Fruit fly (Drosophila melanogaster): ENCODE data around the gene CG12237.

The CG12237 gene

DNA sequence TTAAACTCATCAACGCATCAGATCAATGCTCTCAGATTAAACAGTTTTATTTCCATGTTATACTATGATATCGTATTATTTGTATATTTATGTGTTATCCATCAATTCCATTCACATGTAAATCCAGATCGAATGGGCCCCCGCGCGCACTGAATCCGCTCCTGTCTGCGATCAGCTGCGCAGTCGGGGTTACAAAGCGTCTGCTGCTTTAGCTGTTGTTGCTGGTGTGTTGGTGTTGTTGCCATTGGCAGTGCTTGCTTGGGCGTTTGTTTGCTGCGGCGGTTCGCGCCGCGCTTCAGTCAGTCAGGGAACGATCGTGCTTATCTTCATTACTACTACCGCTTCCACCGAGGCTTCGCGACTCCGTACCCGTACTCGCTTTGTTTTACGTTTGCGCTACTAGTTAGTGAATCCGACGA is 24.3 kb upstream of the CG12237 start, which contains the start of gene Zw (continued):
- TF ChIP-seq CG2116 (GFP tag; optimal IDR thresholded peaks at IDR 0.05) (no peak), CG11504 (tag; optimal IDR thresholded peaks at IDR 0.05) (peak; percentile 35), CG8089 (GFP tag; optimal IDR thresholded peaks at IDR 0.05) (peak; percentile 10), aop (GFP tag; IDR thresholded peaks at IDR 0.05) (no peak), CG10209 (GFP tag; optimal IDR thresholded peaks at IDR 0.05) (no peak), CG12391 (tag; optimal IDR thresholded peaks at IDR 0.05) (peak; percentile 21), CG1602 (GFP tag; optimal IDR thresholded peaks at IDR 0.05) (peak; percentile 25), CG9609 (GFP tag; optimal IDR thresholded peaks at IDR 0.05) (peak; percentile 46), nom (GFP tag; optimal IDR thresholded peaks at IDR 0.05) (peak; percentile 11), Dip2 (GFP tag; IDR thresholded peaks at IDR 0.05) (no peak), CG13123 (GFP tag; optimal IDR thresholded peaks at IDR 0.05) (no peak), rib (GFP tag; IDR thresholded peaks at IDR 0.05) (0 out of 2 replicates have a peak, but pooled peaks have one; percentile 27), CG6791 (GFP tag; IDR thresholded peaks at IDR 0.05; ENCODE audit: partially characterized antibody) (0 out of 3 replicates have a peak, but pooled peaks have one; percentile 22), Dbx (GFP tag; IDR thresholded peaks at IDR 0.05) (peak; percentile 58; the same call in 2 of the 3 replicates), fd64A (GFP tag; optimal IDR thresholded peaks at IDR 0.05) (no peak), Bdp1 (GFP tag; optimal IDR thresholded peaks at IDR 0.05) (no peak), tx (GFP tag; optimal IDR thresholded peaks at IDR 0.05) (no peak), row (GFP tag; IDR thresholded peaks at IDR 0.05) (peak; percentile 94), CG3065 (GFP tag; optimal IDR thresholded peaks at IDR 0.05) (no peak), Hmr (GFP tag; optimal IDR thresholded peaks at IDR 0.05) (peak; percentile 27), onecut (GFP tag; IDR thresholded peaks at IDR 0.05) (0 out of 2 replicates have a peak, but pooled peaks have one; percentile 28), gro (GFP tag; optimal IDR thresholded peaks at IDR 0.05) (peak; percentile 53), wdn (GFP tag; IDR thresholded peaks at IDR 0.05) (0 out of 2 replicates have a peak, but pooled peaks have one; percentile 28), Aef1 (GFP tag; IDR thresholded peaks at IDR 0.05) (peak; percentile 72), CG6689 (GFP tag; IDR thresholded peaks at IDR 0.05) (peak; percentile 49; the same call in 1 of the 2 replicates), wek (GFP tag; optimal IDR thresholded peaks at IDR 0.05) (no peak), CG6254 (GFP tag; optimal IDR thresholded peaks at IDR 0.05) (no peak), bsh (GFP tag; optimal IDR thresholded peaks at IDR 0.05) (peak in 1 of 2 experiments; percentile 34), btn (GFP tag; optimal IDR thresholded peaks at IDR 0.05) (no peak), CG13424 (tag; optimal IDR thresholded peaks at IDR 0.05) (peak; percentile 39), CG9876 (GFP tag; optimal IDR thresholded peaks at IDR 0.05) (no peak), ap (GFP tag; IDR thresholded peaks at IDR 0.05) (no peak), Xbp1 (GFP tag; optimal IDR thresholded peaks at IDR 0.05) (peak; percentile 45), Ravus (GFP tag; IDR thresholded peaks at IDR 0.05) (no peak), Blimp-1 (GFP tag; optimal IDR thresholded peaks at IDR 0.05) (no peak), gcm2 (GFP tag; optimal IDR thresholded peaks at IDR 0.05) (no peak), ci (GFP tag; IDR thresholded peaks at IDR 0.05) (peak; percentile 78), CG9215 (GFP tag; IDR thresholded peaks at IDR 0.05) (peak; percentile 61), CG11696 (GFP tag; IDR thresholded peaks at IDR 0.05) (no peak), dpn (GFP tag; optimal IDR thresholded peaks at IDR 0.05) (peak; percentile 53 to 55), Hand (GFP tag; optimal IDR thresholded peaks at IDR 0.05) (no peak), toy (GFP tag; IDR thresholded peaks at IDR 0.05) (no peak), CG10267 (tag; optimal IDR thresholded peaks at IDR 0.05) (no peak), CG4424 (GFP tag; optimal IDR thresholded peaks at IDR 0.05) (peak; percentile 52), gfzf (GFP tag; optimal IDR thresholded peaks at IDR 0.05) (no peak), tap (tag; optimal IDR thresholded peaks at IDR 0.05) (no peak), CG12104 (GFP tag; optimal IDR thresholded peaks at IDR 0.05) (no peak), Ets97D (GFP tag; optimal IDR thresholded peaks at IDR 0.05) (no peak), sna (GFP tag; IDR thresholded peaks at IDR 0.05; ENCODE audit: partially characterized antibody) (no peak), CG14667 (GFP tag; IDR thresholded peaks at IDR 0.05) (peak; percentile 62), CG6654 (GFP tag; optimal IDR thresholded peaks at IDR 0.05) (no peak)

Data from whole organism, embryonic.